Worm (Caenorhabditis elegans): ENCODE results near the gene mpdu-1.
"Not testable (repeated sequence)": the region's sequence is repeated elsewhere in the genome, so short reads cannot be mapped to it uniquely, and the experiment has no call there.

mpdu-1 gene

ce11 chrV:8355435-8356212, 3.3 kb downstream of the mpdu-1 start, which contains the start of gene mom-2:
Gene mom-2 (plus strand): TSS chrV:8355988.
- TF ChIP-seq ama-1 (optimal IDR thresholded peaks at IDR 0.05) (no peak), tbx-37 (GFP tag; conservative IDR thresholded peaks at IDR 0.05) (no peak), aly-1 (tag; optimal IDR thresholded peaks at IDR 0.05) (no peak), hmg-4 (GFP tag; optimal IDR thresholded peaks at IDR 0.05) (no peak), scrt-1 (GFP tag; IDR thresholded peaks at IDR 0.05) (no peak), B0310.2 (tag; optimal IDR thresholded peaks at IDR 0.05) (no peak), ceh-13 (GFP tag; optimal IDR thresholded peaks at IDR 0.05) (no peak), tbx-11 (GFP tag; IDR thresholded peaks at IDR 0.05) (no peak)

ce11 chrV:8351371-8351770, 7.6 kb downstream of the mpdu-1 start, which contains the start of gene srsx-22:
Gene srsx-22 (plus strand): TSS chrV:8351671.
- TF ChIP-seq pes-1 (GFP tag; IDR thresholded peaks at IDR 0.05) (no peak), hnd-1 (tag; optimal IDR thresholded peaks at IDR 0.05) (no peak), B0310.2 (tag; optimal IDR thresholded peaks at IDR 0.05) (no peak), hmg-4 (GFP tag; optimal IDR thresholded peaks at IDR 0.05) (no peak), ets-7 (tag; optimal IDR thresholded peaks at IDR 0.05) (no peak), tbx-11 (GFP tag; IDR thresholded peaks at IDR 0.05) (no peak), ama-1 (optimal IDR thresholded peaks at IDR 0.05) (no peak), flt-1 (GFP tag; IDR thresholded peaks at IDR 0.05) (no peak), sea-1 (GFP tag; conservative IDR thresholded peaks at IDR 0.05) (no peak), scrt-1 (GFP tag; IDR thresholded peaks at IDR 0.05) (no peak)

- TF ChIP-seq ets-7 (tag; optimal IDR thresholded peaks at IDR 0.05) (no peak), tra-4 (tag; optimal IDR thresholded peaks at IDR 0.05) (no peak), ama-1 (optimal IDR thresholded peaks at IDR 0.05) (no peak), ceh-36 (tag; optimal IDR thresholded peaks at IDR 0.05) (no peak), hnd-1 (tag; optimal IDR thresholded peaks at IDR 0.05) (no peak), hmg-4 (GFP tag; optimal IDR thresholded peaks at IDR 0.05) (no peak), scrt-1 (GFP tag; IDR thresholded peaks at IDR 0.05) (no peak), ceh-13 (GFP tag; optimal IDR thresholded peaks at IDR 0.05) (no peak), F13C5.2 (tag; optimal IDR thresholded peaks at IDR 0.05) (no peak), flt-1 (GFP tag; IDR thresholded peaks at IDR 0.05) (no peak), B0310.2 (tag; optimal IDR thresholded peaks at IDR 0.05) (no peak), tbx-37 (GFP tag; conservative IDR thresholded peaks at IDR 0.05) (no peak), hmbx-1 (tag; optimal IDR thresholded peaks at IDR 0.05) (no peak)
These were observed 9.0 kb downstream of the mpdu-1 start for ce11 chrV:8349950-8350349.

- TF ChIP-seq tra-4 (tag; optimal IDR thresholded peaks at IDR 0.05), result no peak
- TF ChIP-seq ama-1 (optimal IDR thresholded peaks at IDR 0.05), result peak; percentile 46
- TF ChIP-seq pes-1 (GFP tag; IDR thresholded peaks at IDR 0.05), result no peak
- no peak for TF ChIP-seq scrt-1 (GFP tag; IDR thresholded peaks at IDR 0.05)
- TF ChIP-seq hmbx-1 (tag; optimal IDR thresholded peaks at IDR 0.05), result no peak
- TF ChIP-seq hnd-1 (tag; optimal IDR thresholded peaks at IDR 0.05), result no peak
- TF ChIP-seq tbx-11 (GFP tag; IDR thresholded peaks at IDR 0.05), result no peak
- no peak for TF ChIP-seq flt-1 (GFP tag; IDR thresholded peaks at IDR 0.05)
- peak; percentile 72 for TF ChIP-seq F13C5.2 (tag; optimal IDR thresholded peaks at IDR 0.05)
- TF ChIP-seq ceh-13 (GFP tag; optimal IDR thresholded peaks at IDR 0.05), result no peak
- no peak for TF ChIP-seq ceh-36 (tag; optimal IDR thresholded peaks at IDR 0.05)
These were observed 10.0 kb downstream of the mpdu-1 start for ce11 chrV:8348959-8349389.

- TF ChIP-seq F13C5.2 (tag; optimal IDR thresholded peaks at IDR 0.05), result no peak
- no peak for TF ChIP-seq tra-4 (tag; optimal IDR thresholded peaks at IDR 0.05)
- no peak for TF ChIP-seq B0310.2 (tag; optimal IDR thresholded peaks at IDR 0.05)
- no peak for TF ChIP-seq sea-1 (GFP tag; conservative IDR thresholded peaks at IDR 0.05)
These were observed 13.5 kb downstream of the mpdu-1 start, which contains the start of gene C08D8.1 for ce11 chrV:8345436-8345835. Gene C08D8.1 (plus strand): TSS chrV:8345759.

- TF ChIP-seq hmbx-1 (tag; optimal IDR thresholded peaks at IDR 0.05) (no peak), ets-7 (tag; optimal IDR thresholded peaks at IDR 0.05) (no peak), flt-1 (GFP tag; IDR thresholded peaks at IDR 0.05) (no peak), sea-1 (GFP tag; conservative IDR thresholded peaks at IDR 0.05) (no peak), ceh-13 (GFP tag; optimal IDR thresholded peaks at IDR 0.05) (no peak), tra-4 (tag; optimal IDR thresholded peaks at IDR 0.05) (no peak), scrt-1 (GFP tag; IDR thresholded peaks at IDR 0.05) (no peak), B0310.2 (tag; optimal IDR thresholded peaks at IDR 0.05) (no peak), tbx-11 (GFP tag; IDR thresholded peaks at IDR 0.05) (no peak), aly-1 (tag; optimal IDR thresholded peaks at IDR 0.05) (no peak)
These were observed 16.5 kb downstream of the mpdu-1 start for ce11 chrV:8342416-8342815.

- not testable (repeated sequence) for TF ChIP-seq sea-1 (GFP tag; conservative IDR thresholded peaks at IDR 0.05); aly-1 (tag; optimal IDR thresholded peaks at IDR 0.05); ceh-36 (tag; optimal IDR thresholded peaks at IDR 0.05)
These were observed 18.0 kb downstream of the mpdu-1 start, which contains the start of gene C08D8.7 for ce11 chrV:8340924-8341323. Gene C08D8.7 (plus strand): TSS chrV:8341224.

ce11 chrV:8335620-8336019, 23.3 kb downstream of the mpdu-1 start:
- TF ChIP-seq flt-1 (GFP tag; IDR thresholded peaks at IDR 0.05), result no peak
- no peak for TF ChIP-seq ceh-13 (GFP tag; optimal IDR thresholded peaks at IDR 0.05)
- TF ChIP-seq F13C5.2 (tag; optimal IDR thresholded peaks at IDR 0.05), result no peak
- TF ChIP-seq tbx-11 (GFP tag; IDR thresholded peaks at IDR 0.05), result no peak
- TF ChIP-seq ama-1 (optimal IDR thresholded peaks at IDR 0.05), result no peak
- TF ChIP-seq hmbx-1 (tag; optimal IDR thresholded peaks at IDR 0.05), result no peak
- TF ChIP-seq aly-1 (tag; optimal IDR thresholded peaks at IDR 0.05), result no peak
- TF ChIP-seq tra-4 (tag; optimal IDR thresholded peaks at IDR 0.05), result no peak
- TF ChIP-seq hnd-1 (tag; optimal IDR thresholded peaks at IDR 0.05), result no peak
- TF ChIP-seq scrt-1 (GFP tag; IDR thresholded peaks at IDR 0.05), result no peak
- TF ChIP-seq sea-1 (GFP tag; conservative IDR thresholded peaks at IDR 0.05), result no peak
- TF ChIP-seq ceh-36 (tag; optimal IDR thresholded peaks at IDR 0.05), result no peak
- no peak for TF ChIP-seq tbx-37 (GFP tag; conservative IDR thresholded peaks at IDR 0.05)
- no peak for TF ChIP-seq pes-1 (GFP tag; IDR thresholded peaks at IDR 0.05)
- no peak for TF ChIP-seq B0310.2 (tag; optimal IDR thresholded peaks at IDR 0.05)
- TF ChIP-seq hmg-4 (GFP tag; optimal IDR thresholded peaks at IDR 0.05), result no peak
- TF ChIP-seq ets-7 (tag; optimal IDR thresholded peaks at IDR 0.05), result no peak
